Worm (Caenorhabditis elegans): Measurements from ENCODE around the gene cyp-35C1.

Gene cyp-35C1

DNA sequence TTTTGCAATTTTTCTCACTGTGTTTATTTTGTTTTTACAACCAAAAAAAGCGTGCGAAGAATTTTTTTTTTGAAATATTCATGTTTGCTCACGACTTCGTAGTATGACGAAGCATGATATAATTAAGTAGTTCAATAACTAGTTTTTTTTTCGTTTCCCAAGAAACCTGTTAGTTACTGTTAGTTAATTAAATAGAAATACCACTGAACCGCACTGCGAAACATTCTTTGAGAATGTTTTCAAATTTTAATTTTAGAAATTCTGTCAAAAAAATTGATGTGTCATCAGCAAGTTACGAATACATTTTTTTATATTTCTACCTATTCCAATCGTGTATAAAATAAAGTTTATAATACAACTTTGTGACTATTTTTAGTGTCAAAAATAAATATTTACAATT is 28.1 kb upstream of the cyp-35C1 start, which contains the start of gene srxa-12:
Gene srxa-12 (plus strand): TSS at position 301 of the 400 bp plus-strand sequence.
- no peak for TF ChIP-seq nhr-11 (tag; optimal IDR thresholded peaks at IDR 0.05)
- TF ChIP-seq unc-62 (GFP tag; optimal IDR thresholded peaks at IDR 0.05): no peak
- TF ChIP-seq lin-11 (tag; optimal IDR thresholded peaks at IDR 0.05): no peak
- no peak for TF ChIP-seq ama-1 (optimal IDR thresholded peaks at IDR 0.05)
- TF ChIP-seq C34F6.9 (tag; optimal IDR thresholded peaks at IDR 0.05): no peak
- TF ChIP-seq crh-2 (tag; optimal IDR thresholded peaks at IDR 0.05): no peak
- no peak for TF ChIP-seq nhr-12 (tag; optimal IDR thresholded peaks at IDR 0.05)
- no peak for TF ChIP-seq nhr-129 (tag; optimal IDR thresholded peaks at IDR 0.05)
- no peak for TF ChIP-seq lsy-2 (tag; optimal IDR thresholded peaks at IDR 0.05)
- TF ChIP-seq dmd-4 (tag; optimal IDR thresholded peaks at IDR 0.05): no peak
- no peak for TF ChIP-seq nhr-237 (tag; optimal IDR thresholded peaks at IDR 0.05)
- TF ChIP-seq lin-39 (tag; optimal IDR thresholded peaks at IDR 0.05): no peak
- TF ChIP-seq Y55F3AM.14 (GFP tag; optimal IDR thresholded peaks at IDR 0.05): no peak
- no peak for TF ChIP-seq gmeb-1 (tag; optimal IDR thresholded peaks at IDR 0.05)
- TF ChIP-seq nhr-77 (tag; optimal IDR thresholded peaks at IDR 0.05): no peak
- no peak for TF ChIP-seq nhr-10 (tag; optimal IDR thresholded peaks at IDR 0.05)
- TF ChIP-seq mab-5 (tag; optimal IDR thresholded peaks at IDR 0.05): no peak
- TF ChIP-seq unc-39 (tag; optimal IDR thresholded peaks at IDR 0.05): no peak

DNA sequence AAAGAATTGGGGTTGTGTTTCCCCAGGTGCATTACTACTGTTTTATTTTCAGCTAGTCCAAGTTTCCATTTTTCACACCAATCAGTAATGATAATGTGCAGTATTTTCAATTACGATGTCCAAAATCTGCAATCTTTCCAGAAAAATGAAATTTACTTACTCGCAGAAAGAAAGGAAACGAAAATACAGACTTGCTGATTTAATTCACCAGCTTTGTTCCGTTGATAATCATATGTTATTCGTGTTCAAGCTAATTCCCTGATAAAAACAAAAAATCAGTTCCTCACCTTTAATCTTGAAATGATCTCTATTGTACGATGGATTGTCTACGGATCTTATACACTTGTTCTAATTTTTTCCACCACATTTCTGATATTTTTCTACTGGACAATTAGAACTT is 25.6 kb upstream of the cyp-35C1 start, which contains the start of gene srxa-11:
Gene srxa-11 (plus strand): TSS at position 301 of the 400 bp plus-strand sequence.
- TF ChIP-seq elt-1 (tag; optimal IDR thresholded peaks at IDR 0.05) (no peak), F13H6.1 (tag; optimal IDR thresholded peaks at IDR 0.05) (no peak), unc-62 (GFP tag; optimal IDR thresholded peaks at IDR 0.05) (no peak), skn-1 (tag; optimal IDR thresholded peaks at IDR 0.05) (no peak)

DNA sequence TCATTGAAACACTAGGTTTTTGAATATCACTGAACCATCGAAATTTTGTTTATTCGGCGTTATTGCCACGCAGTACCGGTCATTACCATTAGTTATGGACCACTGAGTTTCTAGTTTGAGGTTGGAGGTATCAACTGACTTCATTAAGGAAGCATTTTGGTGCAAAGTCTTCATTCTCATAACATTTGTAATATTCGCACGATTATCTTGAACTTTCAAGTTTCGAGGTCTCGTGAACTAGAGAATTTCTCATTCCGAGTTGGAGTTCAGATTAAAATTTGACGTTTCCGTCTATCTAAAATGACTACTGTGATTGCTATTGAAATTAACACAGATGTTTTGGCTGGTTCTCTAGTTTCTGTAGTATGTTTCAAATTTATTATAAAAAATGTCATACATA is 22.4 kb upstream of the cyp-35C1 start, which contains the start of gene srx-42:
Gene srx-42 (plus strand): TSS at position 301 of the 400 bp plus-strand sequence.
- TF ChIP-seq ztf-4 (tag; optimal IDR thresholded peaks at IDR 0.05): no peak
- no peak for TF ChIP-seq blmp-1 (tag; optimal IDR thresholded peaks at IDR 0.05; ENCODE audit: insufficient read depth)
- no peak for TF ChIP-seq snpc-4 (tag; optimal IDR thresholded peaks at IDR 0.05)
- TF ChIP-seq dmd-4 (tag; optimal IDR thresholded peaks at IDR 0.05): no peak
- no peak for TF ChIP-seq ztf-1 (GFP tag; conservative IDR thresholded peaks at IDR 0.05)
- TF ChIP-seq F13H6.1 (tag; optimal IDR thresholded peaks at IDR 0.05): no peak
- no peak for TF ChIP-seq sma-3 (GFP tag; optimal IDR thresholded peaks at IDR 0.05)
- TF ChIP-seq lin-13 (GFP tag; optimal IDR thresholded peaks at IDR 0.05): no peak
- TF ChIP-seq nhr-12 (tag; optimal IDR thresholded peaks at IDR 0.05): no peak
- TF ChIP-seq nhr-129 (tag; optimal IDR thresholded peaks at IDR 0.05): no peak
- TF ChIP-seq skn-1 (tag; optimal IDR thresholded peaks at IDR 0.05): no peak
- no peak for TF ChIP-seq nhr-237 (tag; optimal IDR thresholded peaks at IDR 0.05)
- TF ChIP-seq sem-4 (tag; optimal IDR thresholded peaks at IDR 0.05): no peak

DNA sequence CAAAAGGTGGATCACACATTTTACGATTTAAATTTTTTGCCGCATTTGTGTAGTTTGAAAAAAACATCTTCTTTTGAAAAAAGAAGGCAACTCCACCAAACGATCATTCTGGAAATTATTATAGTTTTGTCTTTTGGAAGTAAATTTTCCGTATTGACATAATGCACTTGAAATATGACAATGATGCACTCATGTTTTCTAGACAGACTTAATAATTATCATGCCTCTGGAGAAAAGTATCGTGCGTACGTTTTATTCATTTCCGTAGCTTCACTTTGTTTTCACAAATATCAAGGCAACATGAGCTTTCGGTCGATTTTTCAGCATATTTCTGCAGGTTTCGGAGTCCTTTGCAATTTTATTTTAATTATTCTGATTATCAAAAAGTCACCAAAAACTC is 20.1 kb upstream of the cyp-35C1 start, which contains the start of gene str-250:
Gene str-250 (plus strand): TSS at position 301 of the 400 bp plus-strand sequence.
- TF ChIP-seq sma-3 (GFP tag; optimal IDR thresholded peaks at IDR 0.05) (no peak), dmd-4 (tag; optimal IDR thresholded peaks at IDR 0.05) (no peak), lin-39 (tag; optimal IDR thresholded peaks at IDR 0.05) (no peak)

DNA sequence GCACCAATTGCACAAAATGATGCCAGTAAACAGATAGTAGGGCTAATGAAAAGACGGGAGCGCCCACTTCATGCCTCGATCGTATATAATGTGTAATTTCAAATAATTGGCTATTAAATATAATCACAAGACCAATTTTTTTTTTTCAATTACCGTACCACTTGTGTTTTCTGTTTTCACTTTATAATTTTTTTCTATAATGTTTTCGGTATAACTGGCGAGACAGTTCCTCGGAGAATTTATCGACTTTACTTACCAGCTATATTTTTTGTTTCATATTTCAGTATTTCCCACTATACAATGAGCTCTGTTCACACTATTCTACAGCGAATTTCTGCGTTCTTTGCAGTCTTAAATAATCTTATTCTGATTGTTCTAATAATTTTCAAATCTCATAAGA is 17.9 kb upstream of the cyp-35C1 start, which contains the start of gene str-252:
Gene str-252 (plus strand): TSS at position 301 of the 400 bp plus-strand sequence.
- TF ChIP-seq fos-1 (tag; optimal IDR thresholded peaks at IDR 0.05) (no peak), ceh-82 (tag; optimal IDR thresholded peaks at IDR 0.05) (no peak), nhr-11 (tag; optimal IDR thresholded peaks at IDR 0.05) (no peak), gmeb-1 (tag; optimal IDR thresholded peaks at IDR 0.05) (no peak), ZK546.5 (tag; optimal IDR thresholded peaks at IDR 0.05) (no peak), elt-3 (tag; optimal IDR thresholded peaks at IDR 0.05) (no peak), unc-39 (tag; optimal IDR thresholded peaks at IDR 0.05) (no peak), snpc-4 (tag; optimal IDR thresholded peaks at IDR 0.05) (no peak), elt-1 (tag; optimal IDR thresholded peaks at IDR 0.05) (no peak), mab-5 (tag; optimal IDR thresholded peaks at IDR 0.05) (no peak)

DNA sequence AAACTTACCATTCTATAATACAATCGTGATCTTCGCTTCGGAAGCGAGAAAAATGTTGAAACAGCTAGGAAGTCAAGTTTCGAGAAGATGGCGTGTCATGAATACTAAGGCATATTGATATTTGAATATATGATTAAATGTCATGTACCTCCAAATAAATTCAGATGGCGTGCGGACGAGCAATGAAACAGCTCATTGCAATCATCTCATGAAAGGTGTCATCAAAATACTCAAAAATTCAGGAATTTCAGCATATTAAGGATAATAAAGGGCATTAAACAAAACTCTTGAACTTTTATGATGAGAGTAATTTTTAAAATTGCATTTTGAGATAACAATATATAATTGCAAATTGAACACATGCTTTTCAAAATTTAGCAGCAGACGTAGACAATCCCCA is 17.1 kb upstream of the cyp-35C1 start, which contains the start of gene gcy-32:
Gene gcy-32 (minus strand): TSS at position 101 of the 400 bp plus-strand sequence.
- no peak for TF ChIP-seq nhr-12 (tag; optimal IDR thresholded peaks at IDR 0.05)
- TF ChIP-seq lin-39 (tag; optimal IDR thresholded peaks at IDR 0.05): no peak
- TF ChIP-seq blmp-1 (tag; optimal IDR thresholded peaks at IDR 0.05; ENCODE audit: insufficient read depth): no peak
- no peak for TF ChIP-seq Y55F3AM.14 (GFP tag; optimal IDR thresholded peaks at IDR 0.05)
- TF ChIP-seq egl-27 (tag; optimal IDR thresholded peaks at IDR 0.05): no peak
- no peak for TF ChIP-seq ceh-82 (tag; optimal IDR thresholded peaks at IDR 0.05)
- TF ChIP-seq alr-1 (tag; optimal IDR thresholded peaks at IDR 0.05): no peak
- no peak for TF ChIP-seq F13H6.1 (tag; optimal IDR thresholded peaks at IDR 0.05)
- no peak for TF ChIP-seq zag-1 (tag; optimal IDR thresholded peaks at IDR 0.05)
- no peak for TF ChIP-seq mab-5 (tag; optimal IDR thresholded peaks at IDR 0.05)
- no peak for TF ChIP-seq nhr-21 (tag; optimal IDR thresholded peaks at IDR 0.05)
- no peak for TF ChIP-seq elt-3 (tag; optimal IDR thresholded peaks at IDR 0.05)
- no peak for TF ChIP-seq elt-1 (tag; optimal IDR thresholded peaks at IDR 0.05)
- TF ChIP-seq dmd-4 (tag; optimal IDR thresholded peaks at IDR 0.05): no peak
- no peak for TF ChIP-seq unc-62 (GFP tag; optimal IDR thresholded peaks at IDR 0.05)
- TF ChIP-seq nhr-25 (tag; optimal IDR thresholded peaks at IDR 0.05): no peak
- TF ChIP-seq ceh-16 (tag; optimal IDR thresholded peaks at IDR 0.05): no peak

Measured in whole organism, L2 larva.